Fruit fly (Drosophila melanogaster) whole organism, embryonic: Measurements from ENCODE around the gene RpS25.

Experiments
- Asciz ChIP-seq: fragments of 200-800 bp; sonication (Bioruptor generic); optimal IDR thresholded peaks from 2 replicates; lab custom pipeline; 2017; ENCODE audit warnings: missing biosample characterization, mild to moderate bottlenecking, missing genetic modification characterization, missing genetic modification reagents
- CG12071 ChIP-seq: fragments of 200-800 bp; sonication (Bioruptor generic); optimal IDR thresholded peaks from 3 replicates; lab custom pipeline; 2018; ENCODE audit warnings: missing biosample characterization, mild to moderate bottlenecking, missing genetic modification characterization
- CG12155 ChIP-seq: fragments of 200-800 bp; sonication (Bioruptor generic); optimal IDR thresholded peaks from 3 replicates; lab custom pipeline; 2016; ENCODE audit warnings: missing biosample characterization, missing genetic modification characterization
- CG12744 ChIP-seq: fragments of 200-800 bp; sonication (Bioruptor generic); optimal IDR thresholded peaks from 2 replicates; lab custom pipeline; 2016; ENCODE audit warnings: missing biosample characterization, missing genetic modification characterization
- CG12769 ChIP-seq: fragments of 200-800 bp; sonication (Bioruptor generic); optimal IDR thresholded peaks from 2 replicates; lab custom pipeline; 2019; ENCODE audit warnings: missing biosample characterization, mild to moderate bottlenecking, missing genetic modification characterization, moderate library complexity
- CG17568 ChIP-seq: fragments of 200-800 bp; sonication (Bioruptor generic); optimal IDR thresholded peaks from 2 replicates; lab custom pipeline; 2018; ENCODE audit warnings: missing biosample characterization, mild to moderate bottlenecking, missing genetic modification characterization, moderate library complexity
- CG2199 ChIP-seq: fragments of 200-800 bp; sonication (Bioruptor generic); IDR thresholded peaks from 3 replicates; pipeline ENCODE4 v1.3.6; 2022; ENCODE audit warnings: missing biosample characterization, missing genetic modification characterization
- CG2202 ChIP-seq: fragments of 200-800 bp; sonication (Bioruptor generic); optimal IDR thresholded peaks from 2 replicates; lab custom pipeline; 2018; ENCODE audit warnings: missing biosample characterization, mild to moderate bottlenecking, missing genetic modification characterization
- CG2889 ChIP-seq: fragments of 200-800 bp; sonication (Bioruptor generic); IDR thresholded peaks from 3 replicates; pipeline ENCODE4 v1.3.6; 2022; ENCODE audit warnings: missing biosample characterization, missing genetic modification characterization
- CG4282 ChIP-seq: fragments of 200-800 bp; sonication (Bioruptor generic); optimal IDR thresholded peaks from 2 replicates; lab custom pipeline; 2016; ENCODE audit warnings: missing biosample characterization, missing genetic modification characterization
- CG4707 ChIP-seq: fragments of 200-800 bp; sonication (Bioruptor generic); optimal IDR thresholded peaks from 2 replicates; lab custom pipeline; 2018; ENCODE audit warnings: missing biosample characterization, mild to moderate bottlenecking, missing genetic modification characterization, moderate library complexity
- CG4820 ChIP-seq: fragments of 200-800 bp; sonication (Bioruptor generic); optimal IDR thresholded peaks from 3 replicates; lab custom pipeline; 2016; ENCODE audit warnings: missing biosample characterization, missing genetic modification characterization
- CG6654 ChIP-seq: fragments of 200-800 bp; sonication (Bioruptor generic); optimal IDR thresholded peaks from 2 replicates; lab custom pipeline; 2017; ENCODE audit warnings: missing biosample characterization, mild to moderate bottlenecking, missing genetic modification characterization
- CG7745 ChIP-seq: fragments of 200-800 bp; sonication (Bioruptor generic); optimal IDR thresholded peaks from 2 replicates; lab custom pipeline; 2018; ENCODE audit warnings: missing biosample characterization, mild to moderate bottlenecking, missing genetic modification characterization, moderate library complexity
- CG7786 ChIP-seq: fragments of 200-800 bp; sonication (Bioruptor generic); optimal IDR thresholded peaks from 2 replicates; lab custom pipeline; 2016; ENCODE audit warnings: missing biosample characterization, missing genetic modification characterization
- CG8359 ChIP-seq: fragments of 200-800 bp; sonication (Bioruptor generic); optimal IDR thresholded peaks from 2 replicates; lab custom pipeline; 2017; ENCODE audit warnings: missing biosample characterization, mild to moderate bottlenecking, missing genetic modification characterization, borderline replicate concordance
- CG9215 ChIP-seq: fragments of 200-800 bp; sonication (Bioruptor generic); IDR thresholded peaks from 2 replicates; pipeline ENCODE4 v1.3.6; 2022; ENCODE audit warnings: missing biosample characterization, missing genetic modification characterization
- Dbx ChIP-seq: fragments of 200-800 bp; sonication (Bioruptor generic); IDR thresholded peaks from 3 replicates; pipeline ENCODE4 v1.3.6; 2022; ENCODE audit warnings: missing biosample characterization, missing genetic modification characterization
- Dip3 ChIP-seq: fragments of 200-800 bp; sonication (Bioruptor generic); optimal IDR thresholded peaks from 3 replicates; lab custom pipeline; 2016; ENCODE audit warnings: missing biosample characterization, missing genetic modification characterization
- HLH4C ChIP-seq: fragments of 200-800 bp; sonication (Bioruptor generic); IDR thresholded peaks from 3 replicates; pipeline ENCODE4 v1.3.6; 2022; ENCODE audit warnings: missing biosample characterization, missing genetic modification characterization; ENCODE audit not compliant: partially characterized antibody
- MESR4 ChIP-seq: fragments of 200-800 bp; sonication (Bioruptor generic); optimal IDR thresholded peaks from 2 replicates; lab custom pipeline; 2018; ENCODE audit warnings: missing biosample characterization, mild to moderate bottlenecking, missing genetic modification characterization, moderate library complexity
- MTF-1 ChIP-seq: fragments of 200-800 bp; sonication (Bioruptor generic); optimal IDR thresholded peaks from 2 replicates; lab custom pipeline; 2018; ENCODE audit warnings: missing biosample characterization, mild to moderate bottlenecking, missing genetic modification characterization, borderline replicate concordance
- Max ChIP-seq: fragments of 200-800 bp; sonication (Bioruptor generic); optimal IDR thresholded peaks from 2 replicates; lab custom pipeline; 2016; ENCODE audit warnings: missing biosample characterization, mild to moderate bottlenecking, missing genetic modification characterization
- NfI ChIP-seq: fragments of 200-800 bp; sonication (Bioruptor generic); optimal IDR thresholded peaks from 3 replicates; lab custom pipeline; 2018; ENCODE audit warnings: missing biosample characterization, mild to moderate bottlenecking, missing genetic modification characterization, moderate library complexity
- Ptx1 ChIP-seq: fragments of 200-800 bp; sonication (Bioruptor generic); IDR thresholded peaks from 2 replicates; pipeline ENCODE4 v1.3.6; 2022; ENCODE audit warnings: missing biosample characterization, missing genetic modification characterization
- Ravus ChIP-seq: fragments of 200-800 bp; sonication (Bioruptor generic); IDR thresholded peaks from 2 replicates; pipeline ENCODE4 v1.3.6; 2022; ENCODE audit warnings: missing biosample characterization, missing genetic modification characterization
- Scr ChIP-seq: fragments of 200-800 bp; sonication (Bioruptor generic); IDR thresholded peaks from 2 replicates; pipeline ENCODE4 v1.3.6; 2022; ENCODE audit warnings: missing biosample characterization, missing genetic modification characterization; ENCODE audit not compliant: partially characterized antibody
- Tbp ChIP-seq: fragments of >200 bp; optimal IDR thresholded peaks from 2 replicates; lab custom pipeline; 2018; ENCODE audit warnings: missing biosample characterization, missing genetic modification characterization
- ash1 ChIP-seq: fragments of 200-800 bp; sonication (Bioruptor generic); optimal IDR thresholded peaks from 2 replicates; lab custom pipeline; 2018; ENCODE audit warnings: missing biosample characterization, mild to moderate bottlenecking, missing genetic modification characterization
- az2 ChIP-seq: fragments of 200-800 bp; sonication (Bioruptor generic); optimal IDR thresholded peaks from 3 replicates; lab custom pipeline; 2016; ENCODE audit warnings: missing biosample characterization, missing genetic modification characterization
- crol ChIP-seq: fragments of 200-800 bp; sonication (Bioruptor generic); IDR thresholded peaks from 2 replicates; pipeline ENCODE4 v1.3.6; 2022; ENCODE audit warnings: missing biosample characterization, missing genetic modification characterization
- dmrt11E ChIP-seq: fragments of 200-800 bp; sonication (Bioruptor generic); optimal IDR thresholded peaks from 3 replicates; lab custom pipeline; 2018; ENCODE audit warnings: missing biosample characterization, mild to moderate bottlenecking, missing genetic modification characterization, moderate library complexity
- fd3F ChIP-seq: fragments of 200-800 bp; sonication (Bioruptor generic); optimal IDR thresholded peaks from 2 replicates; lab custom pipeline; 2018; ENCODE audit warnings: missing biosample characterization, mild to moderate bottlenecking, missing genetic modification characterization, moderate library complexity
- fu2 ChIP-seq: fragments of 200-800 bp; sonication (Bioruptor generic); optimal IDR thresholded peaks from 2 replicates; lab custom pipeline; 2016; ENCODE audit warnings: missing biosample characterization, missing genetic modification characterization
- gcm2 ChIP-seq: fragments of 200-800 bp; sonication (Bioruptor generic); optimal IDR thresholded peaks from 2 replicates; lab custom pipeline; 2016; ENCODE audit warnings: missing biosample characterization, missing genetic modification characterization
- gfzf ChIP-seq: fragments of 200-800 bp; sonication (Bioruptor generic); optimal IDR thresholded peaks from 2 replicates; lab custom pipeline; 2016; ENCODE audit warnings: missing biosample characterization, mild to moderate bottlenecking, missing genetic modification characterization, moderate library complexity
- jumu ChIP-seq: fragments of 200-800 bp; sonication (Bioruptor generic); optimal IDR thresholded peaks from 3 replicates; lab custom pipeline; 2016; ENCODE audit warnings: missing biosample characterization, missing genetic modification characterization
- lola ChIP-seq, 3 experiments: fragments of >200 bp in 2 of 3; fragments of 200-800 bp in 1 of 3; sonication (Bioruptor generic) in 1 of 3; optimal IDR thresholded peaks; 2 replicates each; lab custom pipeline; 2017 to 2019; ENCODE audit warnings: missing biosample characterization in 3 of 3, missing genetic modification characterization in 3 of 3, mild to moderate bottlenecking in 1 of 3, moderate library complexity in 1 of 3
- oc ChIP-seq: fragments of 200-800 bp; sonication (Bioruptor generic); optimal IDR thresholded peaks from 2 replicates; lab custom pipeline; 2018; ENCODE audit warnings: missing biosample characterization, mild to moderate bottlenecking, missing genetic modification characterization, moderate library complexity
- peb ChIP-seq: fragments of 200-800 bp; sonication (Bioruptor generic); IDR thresholded peaks from 2 replicates; pipeline ENCODE4 v1.3.6; 2022; ENCODE audit warnings: missing biosample characterization, missing genetic modification characterization
- psq ChIP-seq: fragments of 200-800 bp; sonication (Bioruptor generic); optimal IDR thresholded peaks from 2 replicates; lab custom pipeline; 2017; ENCODE audit warnings: missing biosample characterization, missing genetic modification characterization
- pum ChIP-seq: fragments of 200-800 bp; sonication (Bioruptor generic); optimal IDR thresholded peaks from 2 replicates; lab custom pipeline; 2016; ENCODE audit warnings: missing biosample characterization, missing genetic modification characterization
- shn ChIP-seq: fragments of 200-800 bp; sonication (Bioruptor generic); optimal IDR thresholded peaks from 3 replicates; lab custom pipeline; 2016; ENCODE audit warnings: missing biosample characterization, missing genetic modification characterization
- ssp ChIP-seq: fragments of 200-800 bp; sonication (Bioruptor generic); IDR thresholded peaks from 2 replicates; pipeline ENCODE4 v1.3.6; 2022; ENCODE audit warnings: missing biosample characterization, missing genetic modification characterization
- stc ChIP-seq: fragments of 200-800 bp; sonication (Bioruptor generic); IDR thresholded peaks from 2 replicates; pipeline ENCODE4 v1.3.6; 2022; ENCODE audit warnings: missing biosample characterization, missing genetic modification characterization
- twi ChIP-seq: fragments of 200-800 bp; optimal IDR thresholded peaks from 2 replicates; lab custom pipeline; 2019; ENCODE audit warnings: missing biosample characterization, mild to moderate bottlenecking, missing genetic modification characterization, moderate library complexity
- vnd ChIP-seq: fragments of 200-800 bp; sonication (Bioruptor generic); IDR thresholded peaks from 3 replicates; pipeline ENCODE4 v1.3.6; 2022; ENCODE audit warnings: missing biosample characterization, missing genetic modification characterization; ENCODE audit not compliant: partially characterized antibody
- wor ChIP-seq: fragments of 200-800 bp; sonication (Bioruptor generic); IDR thresholded peaks from 2 replicates; pipeline ENCODE4 v1.3.6; 2022; ENCODE audit warnings: missing biosample characterization, missing genetic modification characterization
- zfh1 ChIP-seq: fragments of 200-800 bp; sonication (Bioruptor generic); IDR thresholded peaks from 3 replicates; pipeline ENCODE4 v1.3.6; 2022; ENCODE audit warnings: missing biosample characterization, missing genetic modification characterization

The RpS25 gene

DNA sequence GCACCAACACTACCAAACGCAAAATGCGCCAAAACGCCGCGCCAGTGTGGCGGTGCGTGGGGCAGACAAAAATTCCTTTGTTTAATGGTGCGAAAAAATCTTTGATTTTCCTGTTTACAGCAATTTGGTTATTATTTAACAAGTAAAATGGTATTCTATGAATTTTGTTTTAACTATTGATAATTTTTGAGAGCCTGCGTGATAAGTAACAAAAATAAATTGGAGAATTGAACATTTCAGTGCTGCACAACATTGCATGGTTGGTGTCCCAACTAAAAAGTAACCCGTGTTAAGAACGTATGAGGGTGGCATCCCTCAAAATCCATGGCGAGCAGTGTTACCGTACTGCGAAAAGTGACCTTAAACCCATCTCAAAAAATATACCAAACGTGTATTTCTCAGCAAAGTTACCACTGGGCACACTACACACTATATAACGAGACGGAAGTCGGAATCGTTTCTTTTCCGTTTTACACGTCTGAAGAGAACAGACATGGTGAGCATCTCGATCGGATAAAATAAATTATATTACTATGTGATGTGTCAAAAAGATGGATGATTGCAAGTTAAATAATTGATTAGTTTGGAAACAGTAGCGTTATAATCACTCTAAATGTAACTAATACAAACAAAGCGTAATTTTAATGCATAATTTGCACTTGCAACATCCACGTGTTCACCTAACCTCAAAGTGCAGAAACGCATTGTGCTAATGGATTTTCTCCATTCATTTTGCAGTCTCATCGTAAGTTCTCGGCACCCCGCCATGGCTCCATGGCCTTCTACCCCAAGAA lies 5.5 kb upstream of the RpS25 start, which contains the start of the genes CG6693 and RpL3 (continued):
- peak; percentile 39 for TF ChIP-seq CG7745 (tag; lab: Kevin White, UChicago)
- no peak for TF ChIP-seq CG2199 (GFP tag; lab: Robert Waterston, UW)
- peak; percentile 54 for TF ChIP-seq CG4820 (GFP tag; lab: Kevin White, UChicago)
- peak; percentile 52 for TF ChIP-seq shn
- peak; percentile 37 for TF ChIP-seq fu2 (GFP tag; lab: Kevin White, UChicago)
- TF ChIP-seq HLH4C = peak; percentile 28; the same call in 2 of the 3 replicates
- TF ChIP-seq gcm2 (GFP tag; lab: Kevin White, UChicago) = peak; percentile 66
- TF ChIP-seq Ravus = no peak
- peak; percentile 89 for TF ChIP-seq CG12071
- no peak for TF ChIP-seq pum (GFP tag; lab: Kevin White, UChicago)
- TF ChIP-seq CG2202 (tag; lab: Kevin White, UChicago) = peak; percentile 70
- TF ChIP-seq peb (GFP tag; lab: Robert Waterston, UW) = no peak
- TF ChIP-seq oc (tag; lab: Kevin White, UChicago) = peak; percentile 79
- TF ChIP-seq stc (GFP tag; lab: Robert Waterston, UW) = peak; percentile 82
- peak; percentile 98 for TF ChIP-seq MESR4 (GFP tag; lab: Kevin White, UChicago)
- TF ChIP-seq lola (GFP tag; optimal IDR thresholded peaks at IDR 0.05; lab: Kevin White, UChicago) = no peak
- peak; percentile 19 for TF ChIP-seq CG12155 (GFP tag; lab: Kevin White, UChicago)
- TF ChIP-seq CG8359 (GFP tag; lab: Kevin White, UChicago) = peak; percentile 46
- peak; percentile 89 for TF ChIP-seq Dbx
- peak; percentile 100 for TF ChIP-seq gfzf (GFP tag; lab: Kevin White, UChicago)
- TF ChIP-seq psq (GFP tag; lab: Kevin White, UChicago) = no peak
- peak; percentile 82 for TF ChIP-seq CG12769 (tag; lab: Kevin White, UChicago)
- TF ChIP-seq wor (GFP tag; lab: Robert Waterston, UW) = no peak
- peak; percentile 96 for TF ChIP-seq MTF-1 (GFP tag; lab: Kevin White, UChicago)
- TF ChIP-seq CG12744 (GFP tag; lab: Kevin White, UChicago) = peak; percentile 38
- peak; percentile 5 for TF ChIP-seq az2
- no peak for TF ChIP-seq vnd (GFP tag; lab: Robert Waterston, UW)
- TF ChIP-seq CG2889 (GFP tag; lab: Robert Waterston, UW) = no peak
- TF ChIP-seq fd3F (GFP tag; lab: Kevin White, UChicago) = peak; percentile 53
- peak; percentile 83 for TF ChIP-seq Tbp (GFP tag; lab: Kevin White, UChicago)
- peak; percentile 72 for TF ChIP-seq zfh1
- TF ChIP-seq Scr = no peak; the same call in 1 of the 2 replicates
- TF ChIP-seq Max = peak; percentile 86
- TF ChIP-seq CG7786 (GFP tag; lab: Kevin White, UChicago) = peak; percentile 24
- peak; percentile 5 for TF ChIP-seq CG4282 (GFP tag; lab: Kevin White, UChicago)
- peak; percentile 9 for TF ChIP-seq CG6654
- peak; percentile 24 for TF ChIP-seq twi (tag; lab: Kevin White, UChicago)
- peak; percentile 56 for TF ChIP-seq ssp
- peak; percentile 89 for TF ChIP-seq CG17568 (GFP tag; lab: Kevin White, UChicago)
- peak; percentile 84 for TF ChIP-seq NfI (GFP tag; lab: Kevin White, UChicago)
- TF ChIP-seq crol (GFP tag; lab: Robert Waterston, UW) = no peak; the same call in 1 of the 2 replicates
- TF ChIP-seq CG4707 (GFP tag; lab: Kevin White, UChicago) = peak; percentile 90
- TF ChIP-seq ash1 (GFP tag; lab: Kevin White, UChicago) = peak; percentile 83
- no peak for TF ChIP-seq CG9215 (GFP tag; lab: Robert Waterston, UW)
- no peak for TF ChIP-seq jumu (GFP tag; lab: Kevin White, UChicago)
- peak; percentile 58 for TF ChIP-seq dmrt11E
- TF ChIP-seq Asciz (GFP tag; lab: Kevin White, UChicago) = peak; percentile 86
- peak; percentile 43; the same call in 1 of the 2 replicates for TF ChIP-seq Ptx1
- TF ChIP-seq Dip3 (GFP tag; lab: Kevin White, UChicago) = peak; percentile 44
